Fruit fly (Drosophila melanogaster): ENCODE data around the gene mRpL14.
A peak's percentile ranks its signal among the peaks of the same experiment; 100 is the strongest.

The mRpL14 gene

dm6 chrX:2344370-2344769, at the start of gene mRpL14:
mRpL14 (minus strand) TSS chrX:2344649.
- TF ChIP-seq CG8478 (optimal IDR thresholded peaks at IDR 0.05) (no peak), CTCF (optimal IDR thresholded peaks at IDR 0.05) (no peak)

dm6 chrX:2387579-2388362, 43.3 kb upstream of the mRpL14 start, which contains the start of gene PsGEF:
PsGEF (minus strand) TSS chrX:2387664.
- TF ChIP-seq CTCF (optimal IDR thresholded peaks at IDR 0.05): peak; percentile 89 to 93
- TF ChIP-seq CG8478 (optimal IDR thresholded peaks at IDR 0.05): no peak

- TF ChIP-seq CTCF (optimal IDR thresholded peaks at IDR 0.05) (no peak), CG8478 (optimal IDR thresholded peaks at IDR 0.05) (no peak)
Observed at dm6 chrX:2383121-2383848, 38.8 kb upstream of the mRpL14 start.

- TF ChIP-seq CG8478 (optimal IDR thresholded peaks at IDR 0.05) (no peak), CTCF (optimal IDR thresholded peaks at IDR 0.05) (no peak)
Observed at dm6 chrX:2366171-2366570, 21.7 kb upstream of the mRpL14 start, which contains the start of gene CG2841. CG2841 (minus strand) TSS chrX:2366356.

- TF ChIP-seq CTCF (optimal IDR thresholded peaks at IDR 0.05) (no peak), CG8478 (optimal IDR thresholded peaks at IDR 0.05) (no peak)
Observed at dm6 chrX:2365405-2365804, 21.0 kb upstream of the mRpL14 start.

dm6 chrX:2363733-2364132, 19.3 kb upstream of the mRpL14 start:
- TF ChIP-seq CG8478 (optimal IDR thresholded peaks at IDR 0.05) (no peak), CTCF (optimal IDR thresholded peaks at IDR 0.05) (no peak)

dm6 chrX:2362414-2362813, 18.0 kb upstream of the mRpL14 start:
- TF ChIP-seq CG8478 (optimal IDR thresholded peaks at IDR 0.05): no peak
- no peak for TF ChIP-seq CTCF (optimal IDR thresholded peaks at IDR 0.05)

dm6 chrX:2360992-2361391, 16.5 kb upstream of the mRpL14 start:
- TF ChIP-seq CG8478 (optimal IDR thresholded peaks at IDR 0.05): no peak
- TF ChIP-seq CTCF (optimal IDR thresholded peaks at IDR 0.05): no peak

- TF ChIP-seq CG8478 (optimal IDR thresholded peaks at IDR 0.05): no peak
- TF ChIP-seq CTCF (optimal IDR thresholded peaks at IDR 0.05): no peak
Observed at dm6 chrX:2359845-2360244, 15.4 kb upstream of the mRpL14 start.

dm6 chrX:2358195-2358594, 13.7 kb upstream of the mRpL14 start:
- TF ChIP-seq CTCF (optimal IDR thresholded peaks at IDR 0.05): no peak
- no peak for TF ChIP-seq CG8478 (optimal IDR thresholded peaks at IDR 0.05)

dm6 chrX:2356441-2356840, 12.0 kb upstream of the mRpL14 start:
- TF ChIP-seq CG8478 (optimal IDR thresholded peaks at IDR 0.05) (no peak), CTCF (optimal IDR thresholded peaks at IDR 0.05) (no peak)

dm6 chrX:2355531-2355986, 11.1 kb upstream of the mRpL14 start:
- no peak for TF ChIP-seq CG8478 (optimal IDR thresholded peaks at IDR 0.05)
- no peak for TF ChIP-seq CTCF (optimal IDR thresholded peaks at IDR 0.05)

dm6 chrX:2354169-2354568, 9.7 kb upstream of the mRpL14 start:
- no peak for TF ChIP-seq CTCF (optimal IDR thresholded peaks at IDR 0.05)
- TF ChIP-seq CG8478 (optimal IDR thresholded peaks at IDR 0.05): no peak

dm6 chrX:2352819-2353218, 8.4 kb upstream of the mRpL14 start:
- no peak for TF ChIP-seq CG8478 (optimal IDR thresholded peaks at IDR 0.05)

- no peak for TF ChIP-seq CTCF (optimal IDR thresholded peaks at IDR 0.05)
- TF ChIP-seq CG8478 (optimal IDR thresholded peaks at IDR 0.05): no peak
Observed at dm6 chrX:2350228-2350564, 5.7 kb upstream of the mRpL14 start.

Data from S2 (cell line).